Worm (Caenorhabditis elegans): Measurements from ENCODE around the gene plpp-1.3.

ce11 chrX:10675376-10675775 is 19.7 kb upstream of the plpp-1.3 start:
- TF ChIP-seq swsn-7 (tag; optimal IDR thresholded peaks at IDR 0.05) (no peak), mep-1 (tag; optimal IDR thresholded peaks at IDR 0.05) (no peak), tbx-2 (tag; optimal IDR thresholded peaks at IDR 0.05) (no peak), fkh-10 (GFP tag; optimal IDR thresholded peaks at IDR 0.05) (no peak), pqm-1 (tag; optimal IDR thresholded peaks at IDR 0.05) (no peak), ceh-82 (tag; optimal IDR thresholded peaks at IDR 0.05) (no peak), jun-1 (tag; optimal IDR thresholded peaks at IDR 0.05) (no peak), nhr-237 (tag; optimal IDR thresholded peaks at IDR 0.05) (no peak), unc-30 (tag; optimal IDR thresholded peaks at IDR 0.05) (no peak), efl-3 (GFP tag; optimal IDR thresholded peaks at IDR 0.05) (no peak), nhr-11 (tag; optimal IDR thresholded peaks at IDR 0.05) (no peak), snpc-4 (tag; optimal IDR thresholded peaks at IDR 0.05) (no peak), hpl-2 (GFP tag; optimal IDR thresholded peaks at IDR 0.05) (no peak), zag-1 (tag; optimal IDR thresholded peaks at IDR 0.05) (no peak)
